Worm (Caenorhabditis elegans) whole organism, L1 larva: ENCODE measurements around the gene nspf-2.

ENCODE experiments used
- C04F5.9 ChIP-seq: sonication (generic microtip); optimal IDR thresholded peaks from 2 replicates; lab custom pipeline; 2016; ENCODE audit warnings: missing genetic modification characterization, missing compliant biosample characterization
- C16A3.4 ChIP-seq: fragments of 150-350 bp; optimal IDR thresholded peaks from 2 replicates; lab custom pipeline; 2014; ENCODE audit warnings: missing biosample characterization, missing genetic modification characterization
- C34B4.2 ChIP-seq: sonication (generic microtip); optimal IDR thresholded peaks from 2 replicates; lab custom pipeline; 2017; ENCODE audit warnings: mild to moderate bottlenecking, missing genetic modification characterization, missing compliant biosample characterization
- Y116A8C.19 ChIP-seq: sonication (generic microtip); optimal IDR thresholded peaks from 2 replicates; lab custom pipeline; 2016; ENCODE audit warnings: missing compliant biosample characterization, missing genetic modification characterization, borderline replicate concordance
- alr-1 ChIP-seq: fragments of 200-800 bp; sonication (Bioruptor generic); optimal IDR thresholded peaks from 2 replicates; lab custom pipeline; 2018; ENCODE audit warnings: borderline replicate concordance, mild to moderate bottlenecking, missing genetic modification characterization, missing compliant biosample characterization
- ama-1 ChIP-seq: fragments of 150-350 bp; optimal IDR thresholded peaks from 2 replicates; lab custom pipeline; 2014
- ceh-63 ChIP-seq: fragments of 200-800 bp; sonication (Bioruptor generic); optimal IDR thresholded peaks from 2 replicates; lab custom pipeline; 2018; ENCODE audit warnings: mild to moderate bottlenecking, missing genetic modification characterization, missing compliant biosample characterization
- ceh-8 ChIP-seq: fragments of 200-800 bp; sonication (Bioruptor generic); optimal IDR thresholded peaks from 2 replicates; lab custom pipeline; 2018; ENCODE audit warnings: mild to moderate bottlenecking, missing genetic modification characterization, moderate library complexity, missing compliant biosample characterization
- ceh-82 ChIP-seq, 3 experiments: fragments of 150-350 bp in 1 of 3; sonication (generic microtip) in 2 of 3; optimal IDR thresholded peaks; 2 replicates each; lab custom pipeline; 2014 to 2017; ENCODE audit warnings: missing biosample characterization in 3 of 3, missing genetic modification characterization in 3 of 3
- ceh-88 ChIP-seq: fragments of 200-800 bp; sonication (Bioruptor generic); IDR thresholded peaks from 2 replicates; pipeline ENCODE4 v1.3.6; 2022; ENCODE audit warnings: missing genetic modification characterization, missing compliant biosample characterization
- ceh-90 ChIP-seq: sonication (generic microtip); optimal IDR thresholded peaks from 2 replicates; lab custom pipeline; 2016; ENCODE audit warnings: missing genetic modification characterization, missing compliant biosample characterization
- ces-1 ChIP-seq: fragments of 150-350 bp; optimal IDR thresholded peaks from 2 replicates; lab custom pipeline; 2014; ENCODE audit warnings: missing biosample characterization, missing genetic modification reagents, missing genetic modification characterization
- dpl-1 ChIP-seq, 3 experiments: fragments of 150-350 bp in 2 of 3; sonication (generic microtip) in 1 of 3; optimal IDR thresholded peaks; 2 replicates each; lab custom pipeline; 2014 to 2017; ENCODE audit warnings: missing biosample characterization in 3 of 3, missing genetic modification characterization in 3 of 3, missing genetic modification reagents in 3 of 3
- dsc-1 ChIP-seq: sonication (generic microtip); optimal IDR thresholded peaks from 2 replicates; lab custom pipeline; 2016; ENCODE audit warnings: mild to moderate bottlenecking, missing genetic modification characterization, missing compliant biosample characterization
- efl-1 ChIP-seq, 4 experiments: fragments of 150-350 bp; optimal IDR thresholded peaks in 3 of 4; peaks in 1 of 4; 1 replicate in 1 of 4; 2 replicates in 3 of 4; lab custom pipeline; 2014; ENCODE audit warnings: missing biosample characterization in 2 of 4, missing genetic modification characterization in 2 of 4, missing genetic modification reagents in 2 of 4
- egl-13 ChIP-seq: sonication (generic microtip); optimal IDR thresholded peaks from 2 replicates; lab custom pipeline; 2016; ENCODE audit warnings: missing genotype, missing genetic modification reagents, missing genetic modification characterization, missing compliant biosample characterization
- egl-27 ChIP-seq, 2 experiments: fragments of 150-350 bp in 1 of 2; sonication (generic microtip); optimal IDR thresholded peaks; 3 replicates each; lab custom pipeline; 2017 to 2018; ENCODE audit warnings: missing biosample characterization in 2 of 2, missing genetic modification characterization in 2 of 2, missing genetic modification reagents in 2 of 2
- elt-2 ChIP-seq: sonication (generic microtip); optimal IDR thresholded peaks from 2 replicates; lab custom pipeline; 2016; ENCODE audit warnings: missing genetic modification characterization, mild to moderate bottlenecking, inconsistent platforms, missing compliant biosample characterization, missing genetic modification reagents
- fkh-4 ChIP-seq: sonication (generic microtip); optimal IDR thresholded peaks from 2 replicates; lab custom pipeline; 2016; ENCODE audit warnings: missing compliant biosample characterization, missing genetic modification characterization, borderline replicate concordance
- fos-1 ChIP-seq: fragments of 150-350 bp; optimal IDR thresholded peaks from 2 replicates; lab custom pipeline; 2014; ENCODE audit warnings: missing biosample characterization, missing genetic modification characterization
- grh-1 ChIP-seq: fragments of 200-800 bp; sonication (Bioruptor generic); IDR thresholded peaks from 2 replicates; pipeline ENCODE4 v1.3.6; 2022; ENCODE audit warnings: missing genetic modification reagents, missing genetic modification characterization, missing compliant biosample characterization
- hpl-2 ChIP-seq: fragments of 150-350 bp; optimal IDR thresholded peaks from 2 replicates; lab custom pipeline; 2014; ENCODE audit warnings: missing biosample characterization, missing genetic modification reagents, missing genetic modification characterization
- isw-1 ChIP-seq: fragments of 200-800 bp; sonication (Bioruptor generic); IDR thresholded peaks from 2 replicates; pipeline ENCODE4 v1.3.6; 2022; ENCODE audit warnings: missing genetic modification characterization, missing compliant biosample characterization
- jun-1 ChIP-seq: fragments of 150-350 bp; optimal IDR thresholded peaks from 2 replicates; lab custom pipeline; 2014; ENCODE audit warnings: missing biosample characterization, missing genetic modification reagents, missing genetic modification characterization
- lin-13 ChIP-seq: fragments of 150-350 bp; optimal IDR thresholded peaks from 2 replicates; lab custom pipeline; 2014; ENCODE audit warnings: missing biosample characterization, missing genetic modification reagents, missing genetic modification characterization
- lin-14 ChIP-seq: fragments of 200-800 bp; sonication (Bioruptor generic); optimal IDR thresholded peaks from 2 replicates; lab custom pipeline; 2018; ENCODE audit warnings: mild to moderate bottlenecking, missing genetic modification characterization, moderate library complexity, missing compliant biosample characterization
- lin-15B ChIP-seq: fragments of 150-350 bp; sonication (generic microtip); optimal IDR thresholded peaks from 3 replicates; lab custom pipeline; 2014; ENCODE audit warnings: missing biosample characterization, missing genetic modification characterization
- lin-39 ChIP-seq: fragments of 150-350 bp; optimal IDR thresholded peaks from 2 replicates; lab custom pipeline; 2014; ENCODE audit warnings: missing biosample characterization, missing genetic modification reagents, missing genetic modification characterization
- mep-1 ChIP-seq: fragments of 150-350 bp; optimal IDR thresholded peaks from 2 replicates; lab custom pipeline; 2014; ENCODE audit warnings: missing biosample characterization, missing genetic modification characterization
- nhr-12 ChIP-seq: sonication (generic microtip); optimal IDR thresholded peaks from 2 replicates; lab custom pipeline; 2017; ENCODE audit warnings: missing biosample characterization, missing genetic modification characterization
- nhr-20 ChIP-seq: sonication (generic microtip); optimal IDR thresholded peaks from 2 replicates; lab custom pipeline; 2016; ENCODE audit warnings: mild to moderate bottlenecking, missing genetic modification characterization, missing compliant biosample characterization
- nhr-237 ChIP-seq: fragments of 150-350 bp; optimal IDR thresholded peaks from 2 replicates; lab custom pipeline; 2014; ENCODE audit warnings: missing biosample characterization, missing genetic modification characterization
- nhr-47 ChIP-seq: sonication (generic microtip); optimal IDR thresholded peaks from 2 replicates; lab custom pipeline; 2016; ENCODE audit warnings: mild to moderate bottlenecking, missing genetic modification characterization, moderate library complexity, missing compliant biosample characterization
- nhr-77 ChIP-seq: fragments of 150-350 bp; optimal IDR thresholded peaks from 2 replicates; lab custom pipeline; 2014; ENCODE audit warnings: missing biosample characterization, missing genetic modification characterization
- nhr-84 ChIP-seq: sonication (generic microtip); optimal IDR thresholded peaks from 2 replicates; lab custom pipeline; 2017; ENCODE audit warnings: missing biosample characterization, missing genetic modification characterization
- nhr-85 ChIP-seq: sonication (generic microtip); peaks from one replicate; lab custom pipeline; 2016; ENCODE audit warnings: missing genetic modification characterization, inconsistent platforms, missing compliant biosample characterization
- pag-3 ChIP-seq: sonication (generic microtip); optimal IDR thresholded peaks from 2 replicates; lab custom pipeline; 2017; ENCODE audit warnings: missing genetic modification characterization, mild to moderate bottlenecking, missing compliant biosample characterization, antibody characterized with exemption, borderline replicate concordance; ENCODE audit not compliant: insufficient read depth
- pqm-1 ChIP-seq: sonication (generic microtip); optimal IDR thresholded peaks from 3 replicates; lab custom pipeline; 2017; ENCODE audit warnings: missing biosample characterization, missing genetic modification characterization
- rnt-1 ChIP-seq: sonication (generic microtip); optimal IDR thresholded peaks from 2 replicates; lab custom pipeline; 2016; ENCODE audit warnings: mild to moderate bottlenecking, missing genetic modification characterization, moderate library complexity, missing compliant biosample characterization
- snpc-4 ChIP-seq: fragments of 150-350 bp; optimal IDR thresholded peaks from 2 replicates; lab custom pipeline; 2014; ENCODE audit warnings: missing biosample characterization, missing genetic modification characterization
- sptf-1 ChIP-seq: fragments of 150-350 bp; optimal IDR thresholded peaks from 2 replicates; lab custom pipeline; 2014; ENCODE audit warnings: missing biosample characterization, missing genetic modification characterization
- sup-37 ChIP-seq: fragments of 200-800 bp; sonication (Bioruptor generic); optimal IDR thresholded peaks from 2 replicates; lab custom pipeline; 2018; ENCODE audit warnings: mild to moderate bottlenecking, missing genetic modification characterization, missing compliant biosample characterization
- tlp-1 ChIP-seq: fragments of 150-350 bp; optimal IDR thresholded peaks from 2 replicates; lab custom pipeline; 2014; ENCODE audit warnings: missing biosample characterization, missing genetic modification characterization
- unc-130 ChIP-seq: fragments of 150-350 bp; optimal IDR thresholded peaks from 2 replicates; lab custom pipeline; 2017; ENCODE audit warnings: missing biosample characterization, missing genetic modification characterization, inconsistent platforms
- unc-62 ChIP-seq: fragments of 150-350 bp; optimal IDR thresholded peaks from 2 replicates; lab custom pipeline; 2014; ENCODE audit warnings: missing biosample characterization, missing genetic modification reagents, missing genetic modification characterization
- unc-86 ChIP-seq: sonication (generic microtip); optimal IDR thresholded peaks from 2 replicates; lab custom pipeline; 2016; ENCODE audit warnings: missing genetic modification characterization, missing compliant biosample characterization
- unc-98 ChIP-seq: fragments of 200-800 bp; sonication (Bioruptor generic); IDR thresholded peaks from 2 replicates; pipeline ENCODE4 v1.3.6; 2022; ENCODE audit warnings: missing genetic modification characterization, missing compliant biosample characterization
- vab-15 ChIP-seq: sonication (generic microtip); optimal IDR thresholded peaks from 2 replicates; lab custom pipeline; 2017; ENCODE audit warnings: missing genotype, mild to moderate bottlenecking, missing genetic modification characterization, missing compliant biosample characterization
- zip-4 ChIP-seq: fragments of 200-800 bp; sonication (Bioruptor generic); optimal IDR thresholded peaks from 2 replicates; lab custom pipeline; 2018; ENCODE audit warnings: mild to moderate bottlenecking, missing genetic modification characterization, moderate library complexity, missing compliant biosample characterization
- ztf-4 ChIP-seq: fragments of 150-350 bp; optimal IDR thresholded peaks from 2 replicates; lab custom pipeline; 2014; ENCODE audit warnings: missing biosample characterization, missing genetic modification characterization

The nspf-2 gene

ce11 chrII:2734735-2735134, 46.0 kb downstream of the nspf-2 start (continued):
- TF ChIP-seq sptf-1 (tag; lab: Kevin White, UChicago) (no peak), lin-13 (GFP tag; lab: Kevin White, UChicago) (no peak), nhr-12 (no peak), ceh-88 (GFP tag; lab: Robert Waterston, UW) (no peak), nhr-20 (no peak), nhr-237 (tag; lab: Kevin White, UChicago) (no peak), alr-1 (tag; lab: Kevin White, UChicago) (no peak), dsc-1 (no peak), lin-15B (tag; lab: Kevin White, UChicago) (no peak), ama-1 (lab: Kevin White, UChicago) (no peak), ceh-63 (GFP tag; lab: Kevin White, UChicago) (no peak), nhr-47 (tag; lab: Kevin White, UChicago) (peak; percentile 19), lin-14 (GFP tag; lab: Kevin White, UChicago) (peak; percentile 88), grh-1 (GFP tag; lab: Robert Waterston, UW) (no peak), zip-4 (GFP tag; lab: Kevin White, UChicago) (no peak), lin-39 (tag; lab: Kevin White, UChicago) (no peak), nhr-77 (tag; lab: Kevin White, UChicago) (no peak), elt-2 (no peak), fkh-4 (no peak), dpl-1 (GFP tag; optimal IDR thresholded peaks at IDR 0.05; lab: Kevin White, UChicago) (peak in 2 of 3 experiments; percentile 12 to 21), snpc-4 (tag; lab: Kevin White, UChicago) (no peak), C34B4.2 (no peak), egl-13 (tag; lab: Kevin White, UChicago) (no peak), unc-98 (GFP tag; lab: Robert Waterston, UW) (no peak), ces-1 (GFP tag; lab: Kevin White, UChicago) (no peak), rnt-1 (tag; lab: Kevin White, UChicago) (peak; percentile 51), fos-1 (tag; lab: Kevin White, UChicago) (no peak), tlp-1 (no peak), unc-130 (tag; lab: Kevin White, UChicago) (no peak), isw-1 (GFP tag; lab: Robert Waterston, UW) (no peak), C04F5.9 (no peak), unc-86 (tag; lab: Kevin White, UChicago) (no peak), mep-1 (tag; lab: Kevin White, UChicago) (peak; percentile 22), vab-15 (tag; lab: Kevin White, UChicago) (no peak), hpl-2 (GFP tag; lab: Kevin White, UChicago) (no peak), pag-3 (tag; lab: Kevin White, UChicago) (no peak), ztf-4 (tag; lab: Kevin White, UChicago) (no peak), sup-37 (GFP tag; lab: Kevin White, UChicago) (no peak), pqm-1 (no peak), Y116A8C.19 (tag; lab: Kevin White, UChicago) (no peak), nhr-84 (tag; lab: Kevin White, UChicago) (no peak), ceh-82 (tag; optimal IDR thresholded peaks at IDR 0.05; lab: Kevin White, UChicago) (peak in 1 of 3 experiments; percentile 61), egl-27 (tag; optimal IDR thresholded peaks at IDR 0.05; lab: Kevin White, UChicago) (no peak), ceh-8 (no peak), unc-62 (GFP tag; lab: Kevin White, UChicago) (no peak), efl-1 (optimal IDR thresholded peaks at IDR 0.05; lab: Kevin White, UChicago) (peak; percentile 40 to 44), efl-1 (GFP tag; optimal IDR thresholded peaks at IDR 0.05 in 1 of 2; lab: Kevin White, UChicago) (peak; percentile 0 to 93), C16A3.4 (tag; lab: Kevin White, UChicago) (no peak), jun-1 (tag; lab: Kevin White, UChicago) (no peak), nhr-85 (tag; lab: Kevin White, UChicago) (peak; percentile 53), ceh-90 (tag; lab: Kevin White, UChicago) (no peak)
- TF ChIP-seq, all 84 proteins: peak for 14
